Worm (Caenorhabditis elegans) whole organism, young adult: ENCODE data around the gene Y26E6A.3.

Experiments
- F49E8.2 ChIP-seq: sonication (generic microtip); optimal IDR thresholded peaks from 3 replicates; lab custom pipeline; 2017; ENCODE audit warnings: missing genetic modification characterization, mild to moderate bottlenecking, missing compliant biosample characterization, antibody characterized with exemption, moderate library complexity; ENCODE audit not compliant: insufficient read depth
- nfya-2 ChIP-seq: fragments of 200-800 bp; sonication (Bioruptor generic); IDR thresholded peaks from 2 replicates; pipeline ENCODE4 v1.3.6; 2022; ENCODE audit warnings: missing genetic modification reagents, missing genetic modification characterization, missing compliant biosample characterization
- nhr-90 ChIP-seq: sonication (generic microtip); optimal IDR thresholded peaks from 2 replicates; lab custom pipeline; 2016; ENCODE audit warnings: missing genotype, mild to moderate bottlenecking, missing genetic modification characterization, missing compliant biosample characterization
- snpc-4 ChIP-seq, 5 experiments: fragments of 150-350 bp in 1 of 5; sonication (generic microtip) in 4 of 5; optimal IDR thresholded peaks; 2 replicates each; lab custom pipeline; 2014 to 2018; ENCODE audit warnings: missing genetic modification characterization in 5 of 5, missing biosample characterization in 3 of 5, antibody characterized with exemption in 2 of 5, mild to moderate bottlenecking in 2 of 5, missing compliant biosample characterization in 2 of 5, missing genotype in 2 of 5, moderate library complexity in 2 of 5, missing genetic modification reagents in 1 of 5

DNA sequence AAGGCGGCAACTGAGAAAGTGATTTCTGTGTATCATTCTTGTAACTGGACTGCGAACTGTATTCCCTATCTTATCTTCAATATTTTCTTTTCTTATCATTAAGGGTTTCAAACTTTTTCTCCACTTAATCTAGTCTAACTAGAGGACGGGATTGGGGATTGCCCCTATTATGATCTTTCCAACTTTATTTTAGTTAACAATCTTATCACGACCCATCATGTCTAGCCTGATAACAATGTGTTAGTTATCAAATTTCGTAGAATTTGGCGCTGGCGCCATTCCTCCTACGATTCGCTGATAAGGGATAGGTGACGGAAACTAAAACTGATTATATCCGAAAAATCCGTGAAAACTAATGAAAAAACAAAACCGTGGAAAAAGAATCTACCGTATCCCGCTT, 27.6 kb upstream of the Y26E6A.3 start:
- TF ChIP-seq nfya-2 = no peak
- TF ChIP-seq nhr-90 (tag; lab: Kevin White, UChicago) = no peak
- TF ChIP-seq F49E8.2 (tag; lab: Kevin White, UChicago) = no peak
- TF ChIP-seq snpc-4 (GFP tag; optimal IDR thresholded peaks at IDR 0.05; lab: Kevin White, UChicago) = no peak
- no peak for TF ChIP-seq snpc-4 (tag; optimal IDR thresholded peaks at IDR 0.05; lab: Kevin White, UChicago)
